Worm (Caenorhabditis elegans) whole organism, young adult: ENCODE data around the gene fbxa-208.

ENCODE experiments used
- F55B11.4 ChIP-seq: sonication (generic microtip); optimal IDR thresholded peaks from 2 replicates; lab custom pipeline; 2016; ENCODE audit warnings: missing compliant biosample characterization, missing genetic modification characterization, borderline replicate concordance; ENCODE audit not compliant: insufficient read depth
- K11D2.4 ChIP-seq: fragments of 200-800 bp; sonication (Bioruptor generic); IDR thresholded peaks from 2 replicates; pipeline ENCODE4 v1.3.6; 2022; ENCODE audit warnings: missing genetic modification reagents, missing genetic modification characterization, missing compliant biosample characterization
- Y56A3A.18 ChIP-seq: fragments of 200-800 bp; sonication (Bioruptor generic); IDR thresholded peaks from 2 replicates; pipeline ENCODE4 v1.3.6; 2022; ENCODE audit warnings: missing genetic modification reagents, missing genetic modification characterization, missing compliant biosample characterization
- ZK185.1 ChIP-seq: sonication (generic microtip); optimal IDR thresholded peaks from 2 replicates; lab custom pipeline; 2016; ENCODE audit warnings: mild to moderate bottlenecking, missing genetic modification characterization, missing compliant biosample characterization; ENCODE audit not compliant: poor library complexity, severe bottlenecking
- aptf-3 ChIP-seq: fragments of 200-800 bp; sonication (Bioruptor generic); IDR thresholded peaks from 2 replicates; pipeline ENCODE4 v1.3.6; 2022; ENCODE audit warnings: missing genetic modification characterization, missing compliant biosample characterization
- ceh-79 ChIP-seq: sonication (generic microtip); optimal IDR thresholded peaks from 2 replicates; lab custom pipeline; 2017; ENCODE audit warnings: mild to moderate bottlenecking, missing genetic modification characterization, missing compliant biosample characterization
- dpl-1 ChIP-seq: fragments of 150-350 bp; optimal IDR thresholded peaks from 2 replicates; lab custom pipeline; 2014; ENCODE audit warnings: missing biosample characterization, missing genetic modification reagents, missing genetic modification characterization
- let-526 ChIP-seq: fragments of 200-800 bp; sonication (Bioruptor generic); IDR thresholded peaks from 2 replicates; pipeline ENCODE4 v1.3.6; 2022; ENCODE audit warnings: missing genetic modification reagents, missing genetic modification characterization, missing compliant biosample characterization
- let-607 ChIP-seq, 2 experiments: fragments of 200-800 bp in 1 of 2; sonication (Bioruptor generic) in 1 of 2; sonication (generic microtip) in 1 of 2; optimal IDR thresholded peaks; 2 replicates each; lab custom pipeline; 2016 to 2018; ENCODE audit warnings: mild to moderate bottlenecking in 2 of 2, missing compliant biosample characterization in 2 of 2, missing genetic modification characterization in 2 of 2, moderate library complexity in 2 of 2, missing genotype in 1 of 2
- mes-4 ChIP-seq: sonication (generic microtip); optimal IDR thresholded peaks from 2 replicates; lab custom pipeline; 2016; ENCODE audit warnings: missing genotype, missing genetic modification characterization, missing compliant biosample characterization
- pha-4 ChIP-seq: fragments of 150-350 bp; sonication (generic microtip); optimal IDR thresholded peaks from 2 replicates; lab custom pipeline; 2014; ENCODE audit warnings: missing biosample characterization, missing genetic modification reagents, missing genetic modification characterization
- unc-62 ChIP-seq: fragments of 150-350 bp; optimal IDR thresholded peaks from 2 replicates; lab custom pipeline; 2014; ENCODE audit warnings: missing biosample characterization, missing genetic modification reagents, missing genetic modification characterization
- ztf-22 ChIP-seq: fragments of 200-800 bp; sonication (Bioruptor generic); optimal IDR thresholded peaks from 2 replicates; lab custom pipeline; 2018; ENCODE audit warnings: mild to moderate bottlenecking, missing genetic modification characterization, moderate library complexity, missing compliant biosample characterization

DNA sequence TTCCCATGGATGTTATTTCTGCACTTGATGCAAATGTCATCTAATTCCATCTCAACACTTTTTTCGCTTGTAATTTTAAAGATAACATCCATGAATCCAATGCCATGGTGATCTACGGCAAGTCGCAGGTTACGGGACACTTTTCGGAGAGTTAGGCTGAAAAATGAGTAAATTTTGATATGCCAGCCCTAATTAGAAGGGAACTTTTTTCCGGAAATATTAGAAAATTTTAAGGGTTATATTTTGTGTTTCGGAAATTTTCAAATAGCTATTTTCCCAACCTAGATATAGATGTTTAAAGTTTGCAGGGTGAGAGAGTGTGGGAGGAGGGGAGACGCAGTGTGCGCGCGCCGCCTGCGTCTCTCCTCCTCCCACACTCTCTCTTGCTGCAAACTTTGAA is 50.7 kb downstream of the fbxa-208 start:
- TF ChIP-seq pha-4, result no peak
- TF ChIP-seq let-607 (tag; optimal IDR thresholded peaks at IDR 0.05; lab: Kevin White, UChicago), result no peak
- TF ChIP-seq aptf-3 (GFP tag; lab: Robert Waterston, UW), result no peak
- no peak for TF ChIP-seq ZK185.1 (tag; lab: Kevin White, UChicago)
- TF ChIP-seq unc-62 (GFP tag; lab: Kevin White, UChicago), result no peak
- TF ChIP-seq mes-4 (tag; lab: Kevin White, UChicago), result no peak
- no peak for TF ChIP-seq dpl-1 (GFP tag; lab: Kevin White, UChicago)
- no peak for TF ChIP-seq K11D2.4 (GFP tag; lab: Robert Waterston, UW)
- no peak for TF ChIP-seq let-526
- no peak for TF ChIP-seq Y56A3A.18
- TF ChIP-seq ztf-22 (GFP tag; lab: Kevin White, UChicago), result no peak
- TF ChIP-seq F55B11.4, result no peak
- no peak for TF ChIP-seq ceh-79 (tag; lab: Kevin White, UChicago)
